Fruit fly (Drosophila melanogaster) whole organism, embryonic: ENCODE results near the gene loj.
A peak's percentile ranks its signal among the peaks of the same experiment; 100 is the strongest.

ENCODE experiments used
- CG10979 ChIP-seq: fragments of 200-800 bp; sonication (Bioruptor generic); optimal IDR thresholded peaks from 2 replicates; lab custom pipeline; 2018; ENCODE audit warnings: missing biosample characterization, mild to moderate bottlenecking, missing genetic modification characterization, moderate library complexity
- CG11093 ChIP-seq: fragments of 200-800 bp; sonication (Bioruptor generic); IDR thresholded peaks from 3 replicates; pipeline ENCODE4 v1.3.6; 2022; ENCODE audit warnings: missing biosample characterization, missing genetic modification characterization
- CG1233 ChIP-seq: fragments of 200-800 bp; sonication (Bioruptor generic); optimal IDR thresholded peaks from 4 replicates; lab custom pipeline; 2018; ENCODE audit warnings: missing biosample characterization, mild to moderate bottlenecking, missing genetic modification characterization
- CG14050 ChIP-seq: fragments of 200-800 bp; sonication (Bioruptor generic); IDR thresholded peaks from 3 replicates; pipeline ENCODE4 v1.3.6; 2022; ENCODE audit warnings: missing biosample characterization, missing genetic modification characterization
- CG14965 ChIP-seq: fragments of 200-800 bp; sonication (Bioruptor generic); optimal IDR thresholded peaks from 2 replicates; lab custom pipeline; 2016; ENCODE audit warnings: missing biosample characterization, missing genetic modification characterization, borderline replicate concordance
- CG15514 ChIP-seq: fragments of 200-800 bp; sonication (Bioruptor generic); optimal IDR thresholded peaks from 3 replicates; lab custom pipeline; 2017; ENCODE audit warnings: missing biosample characterization, missing genetic modification characterization, mild to moderate bottlenecking, moderate library complexity, missing genetic modification reagents
- CG16815 ChIP-seq: fragments of 200-800 bp; sonication (Bioruptor generic); optimal IDR thresholded peaks from 3 replicates; lab custom pipeline; 2017; ENCODE audit warnings: missing biosample characterization, mild to moderate bottlenecking, missing genetic modification characterization
- CG17912 ChIP-seq: fragments of 200-800 bp; sonication (Bioruptor generic); optimal IDR thresholded peaks from 2 replicates; lab custom pipeline; 2018; ENCODE audit warnings: missing biosample characterization, mild to moderate bottlenecking, missing genetic modification characterization
- CG32772 ChIP-seq: fragments of 200-800 bp; sonication (Bioruptor generic); IDR thresholded peaks from 2 replicates; pipeline ENCODE4 v1.3.6; 2022; ENCODE audit warnings: missing biosample characterization, missing genetic modification characterization
- CG3281 ChIP-seq: fragments of 200-800 bp; sonication (Bioruptor generic); optimal IDR thresholded peaks from 3 replicates; lab custom pipeline; 2017; ENCODE audit warnings: missing biosample characterization, mild to moderate bottlenecking, missing genetic modification characterization
- CG3847 ChIP-seq: fragments of 200-800 bp; sonication (Bioruptor generic); IDR thresholded peaks from 2 replicates; pipeline ENCODE4 v1.3.6; 2022; ENCODE audit warnings: missing biosample characterization, missing genetic modification characterization
- CG6272 ChIP-seq: fragments of 200-800 bp; sonication (Bioruptor generic); IDR thresholded peaks from 2 replicates; pipeline ENCODE4 v1.3.6; 2022; ENCODE audit warnings: missing biosample characterization, missing genetic modification characterization
- CG6813 ChIP-seq: fragments of 200-800 bp; sonication (Bioruptor generic); optimal IDR thresholded peaks from 2 replicates; lab custom pipeline; 2017; ENCODE audit warnings: missing biosample characterization, missing genetic modification characterization, mild to moderate bottlenecking, moderate library complexity, missing genetic modification reagents
- CG8089 ChIP-seq: fragments of 200-800 bp; sonication (Bioruptor generic); optimal IDR thresholded peaks from 3 replicates; lab custom pipeline; 2016; ENCODE audit warnings: missing biosample characterization, missing genetic modification characterization
- CG8388 ChIP-seq: fragments of 200-800 bp; sonication (Bioruptor generic); optimal IDR thresholded peaks from 2 replicates; lab custom pipeline; 2019; ENCODE audit warnings: missing biosample characterization, mild to moderate bottlenecking, missing genetic modification characterization, moderate library complexity
- CG8924 ChIP-seq: fragments of 200-800 bp; optimal IDR thresholded peaks from 3 replicates; lab custom pipeline; 2019; ENCODE audit warnings: missing biosample characterization, mild to moderate bottlenecking, missing genetic modification characterization, moderate library complexity
- CG9727 ChIP-seq: fragments of 200-800 bp; sonication (Bioruptor generic); optimal IDR thresholded peaks from 3 replicates; lab custom pipeline; 2017; ENCODE audit warnings: missing biosample characterization, mild to moderate bottlenecking, missing genetic modification characterization
- Chrac-16 ChIP-seq: fragments of 200-800 bp; sonication (Bioruptor generic); optimal IDR thresholded peaks from 3 replicates; lab custom pipeline; 2016; ENCODE audit warnings: missing biosample characterization, missing genetic modification characterization
- Dbx ChIP-seq: fragments of 200-800 bp; sonication (Bioruptor generic); IDR thresholded peaks from 3 replicates; pipeline ENCODE4 v1.3.6; 2022; ENCODE audit warnings: missing biosample characterization, missing genetic modification characterization
- Dfd ChIP-seq, 2 experiments: fragments of >200 bp; optimal IDR thresholded peaks; 2 replicates each; lab custom pipeline; 2017; ENCODE audit warnings: missing biosample characterization in 2 of 2, missing genetic modification characterization in 2 of 2
- ERR ChIP-seq: fragments of 200-800 bp; sonication (Bioruptor generic); optimal IDR thresholded peaks from 2 replicates; lab custom pipeline; 2016; ENCODE audit warnings: missing biosample characterization, missing genetic modification characterization
- HmgZ ChIP-seq: fragments of 200-800 bp; sonication (Bioruptor generic); optimal IDR thresholded peaks from 2 replicates; lab custom pipeline; 2018; ENCODE audit warnings: missing biosample characterization, mild to moderate bottlenecking, missing genetic modification characterization
- Hr39 ChIP-seq: fragments of >200 bp; optimal IDR thresholded peaks from 2 replicates; lab custom pipeline; 2017
- Kr ChIP-seq: fragments of 200-800 bp; sonication (Bioruptor generic); optimal IDR thresholded peaks from 2 replicates; lab custom pipeline; 2017; ENCODE audit warnings: missing biosample characterization, mild to moderate bottlenecking, missing genetic modification characterization
- Med ChIP-seq: fragments of 200-800 bp; sonication (Bioruptor generic); peaks from one replicate; lab custom pipeline; 2016; ENCODE audit warnings: missing biosample characterization, missing genetic modification characterization, mild to moderate bottlenecking, inconsistent platforms, moderate library complexity
- Scr ChIP-seq: fragments of 200-800 bp; sonication (Bioruptor generic); IDR thresholded peaks from 2 replicates; pipeline ENCODE4 v1.3.6; 2022; ENCODE audit warnings: missing biosample characterization, missing genetic modification characterization; ENCODE audit not compliant: partially characterized antibody
- Sin3A ChIP-seq: fragments of >200 bp; optimal IDR thresholded peaks from 2 replicates; lab custom pipeline; 2018
- Sry-β ChIP-seq: fragments of 200-800 bp; sonication (Bioruptor generic); optimal IDR thresholded peaks from 2 replicates; lab custom pipeline; 2018; ENCODE audit warnings: missing biosample characterization, mild to moderate bottlenecking, missing genetic modification characterization, moderate library complexity
- Sry-δ ChIP-seq: fragments of 200-800 bp; sonication (Bioruptor generic); optimal IDR thresholded peaks from 2 replicates; lab custom pipeline; 2016; ENCODE audit warnings: missing biosample characterization, missing genetic modification characterization
- Usf ChIP-seq: fragments of 200-800 bp; sonication (Bioruptor generic); optimal IDR thresholded peaks from 2 replicates; lab custom pipeline; 2017; ENCODE audit warnings: missing genotype, missing biosample characterization, missing genetic modification characterization
- Xrp1 ChIP-seq: fragments of 200-800 bp; sonication (Bioruptor generic); IDR thresholded peaks from 2 replicates; pipeline ENCODE4 v1.3.6; 2022; ENCODE audit warnings: missing biosample characterization, missing genetic modification characterization
- al ChIP-seq: fragments of 200-800 bp; sonication (Bioruptor generic); IDR thresholded peaks from 2 replicates; pipeline ENCODE4 v1.3.6; 2022; ENCODE audit warnings: missing biosample characterization, missing genetic modification characterization
- ash1 ChIP-seq: fragments of 200-800 bp; sonication (Bioruptor generic); optimal IDR thresholded peaks from 2 replicates; lab custom pipeline; 2018; ENCODE audit warnings: missing biosample characterization, mild to moderate bottlenecking, missing genetic modification characterization
- az2 ChIP-seq: fragments of 200-800 bp; sonication (Bioruptor generic); optimal IDR thresholded peaks from 3 replicates; lab custom pipeline; 2016; ENCODE audit warnings: missing biosample characterization, missing genetic modification characterization
- btn ChIP-seq: fragments of 200-800 bp; sonication (Bioruptor generic); optimal IDR thresholded peaks from 2 replicates; lab custom pipeline; 2016; ENCODE audit warnings: missing biosample characterization, missing genetic modification characterization
- ewg ChIP-seq: fragments of 200-800 bp; sonication (Bioruptor generic); optimal IDR thresholded peaks from 3 replicates; lab custom pipeline; 2017; ENCODE audit warnings: mild to moderate bottlenecking, missing biosample characterization, missing genetic modification reagents, missing genetic modification characterization
- nerfin-2 ChIP-seq: fragments of 200-800 bp; sonication (Bioruptor generic); IDR thresholded peaks from 2 replicates; pipeline ENCODE4 v1.3.6; 2022; ENCODE audit warnings: missing biosample characterization, missing genetic modification characterization; ENCODE audit not compliant: partially characterized antibody
- nmo ChIP-seq: fragments of 200-800 bp; sonication (Bioruptor generic); optimal IDR thresholded peaks from 2 replicates; lab custom pipeline; 2018; ENCODE audit warnings: missing biosample characterization, mild to moderate bottlenecking, missing genetic modification characterization, moderate library complexity
- peb ChIP-seq: fragments of 200-800 bp; sonication (Bioruptor generic); IDR thresholded peaks from 2 replicates; pipeline ENCODE4 v1.3.6; 2022; ENCODE audit warnings: missing biosample characterization, missing genetic modification characterization
- prd ChIP-seq, 3 experiments: fragments of >200 bp in 2 of 3; fragments of 200-800 bp in 1 of 3; sonication (Bioruptor generic) in 1 of 3; optimal IDR thresholded peaks in 2 of 3; IDR thresholded peaks in 1 of 3; 2 replicates in 2 of 3; 3 replicates in 1 of 3; pipeline versions ENCODE4 v1.3.6 to Lab custom; 2017 to 2022; ENCODE audit warnings: missing biosample characterization in 1 of 3, missing genetic modification characterization in 1 of 3
- pros ChIP-seq: fragments of 200-800 bp; sonication (Bioruptor generic); optimal IDR thresholded peaks from 3 replicates; lab custom pipeline; 2019; ENCODE audit warnings: missing biosample characterization, mild to moderate bottlenecking, missing genetic modification characterization, moderate library complexity
- ranshi ChIP-seq: fragments of 200-800 bp; sonication (Bioruptor generic); IDR thresholded peaks from 2 replicates; pipeline ENCODE4 v1.3.6; 2022; ENCODE audit warnings: missing biosample characterization, missing genetic modification characterization
- repo ChIP-seq: fragments of 200-800 bp; sonication (Bioruptor generic); optimal IDR thresholded peaks from 2 replicates; lab custom pipeline; 2016; ENCODE audit warnings: missing biosample characterization, missing genetic modification characterization
- seq ChIP-seq: fragments of 200-800 bp; sonication (Bioruptor generic); IDR thresholded peaks from 2 replicates; pipeline ENCODE4 v1.3.6; 2022; ENCODE audit warnings: missing biosample characterization, missing genetic modification characterization
- slbo ChIP-seq: fragments of 200-800 bp; sonication (Bioruptor generic); IDR thresholded peaks from 2 replicates; pipeline ENCODE4 v1.3.6; 2022; ENCODE audit warnings: missing biosample characterization, missing genetic modification characterization
- sob ChIP-seq: fragments of 200-800 bp; sonication (Bioruptor generic); IDR thresholded peaks from 2 replicates; pipeline ENCODE4 v1.3.6; 2022; ENCODE audit warnings: missing biosample characterization, missing genetic modification characterization
- trem ChIP-seq: fragments of 200-800 bp; optimal IDR thresholded peaks from 3 replicates; lab custom pipeline; 2019; ENCODE audit warnings: missing biosample characterization, mild to moderate bottlenecking, missing genetic modification characterization, moderate library complexity
- unpg ChIP-seq: fragments of 200-800 bp; sonication (Bioruptor generic); optimal IDR thresholded peaks from 3 replicates; lab custom pipeline; 2018; ENCODE audit warnings: missing biosample characterization, mild to moderate bottlenecking, missing genetic modification characterization, moderate library complexity
- vfl ChIP-seq: fragments of 200-800 bp; sonication (Bioruptor generic); optimal IDR thresholded peaks from 2 replicates; lab custom pipeline; 2016; ENCODE audit warnings: missing biosample characterization, missing genetic modification characterization

loj gene

dm6 chr3L:6074975-6075692, 19.7 kb upstream of the loj start, which contains the start of the genes CG13295 and CG6610 (continued):
- no peak for TF ChIP-seq btn (GFP tag; lab: Kevin White, UChicago)
- 0 out of 3 replicates have a peak, but pooled peaks have one; percentile 55 for TF ChIP-seq Dbx
- TF ChIP-seq prd (optimal IDR thresholded peaks at IDR 0.05; lab: Kevin White, UChicago): no peak
- TF ChIP-seq prd (GFP tag; IDR thresholded peaks at IDR 0.05; lab: Robert Waterston, UW): peak; percentile 75
- TF ChIP-seq Scr: no peak; the same call in 1 of the 2 replicates
- TF ChIP-seq CG32772 (GFP tag; lab: Robert Waterston, UW): 0 out of 2 replicates have a peak, but pooled peaks have one; percentile 28
- TF ChIP-seq CG8388 (GFP tag; lab: Kevin White, UChicago): peak; percentile 7
- no peak for TF ChIP-seq CG17912 (GFP tag; lab: Kevin White, UChicago)
- TF ChIP-seq CG6813: no peak
- TF ChIP-seq Chrac-16 (GFP tag; lab: Kevin White, UChicago): peak; percentile 47
- no peak for TF ChIP-seq CG14050
- peak; percentile 42 for TF ChIP-seq CG16815 (GFP tag; lab: Kevin White, UChicago)
- peak; percentile 41; the same call in 1 of the 2 replicates for TF ChIP-seq sob (GFP tag; lab: Robert Waterston, UW)
- TF ChIP-seq ash1 (GFP tag; lab: Kevin White, UChicago): no peak
- TF ChIP-seq CG3281 (GFP tag; lab: Kevin White, UChicago): peak; percentile 56
- peak; percentile 52 for TF ChIP-seq unpg
- TF ChIP-seq CG6272 (GFP tag; lab: Robert Waterston, UW): peak; percentile 43; the same call in 1 of the 2 replicates
- TF ChIP-seq al (GFP tag; lab: Robert Waterston, UW): peak; percentile 63
- TF ChIP-seq Dfd (GFP tag; optimal IDR thresholded peaks at IDR 0.05; lab: Kevin White, UChicago): no peak
- TF ChIP-seq HmgZ (tag; lab: Kevin White, UChicago): peak; percentile 75
- no peak for TF ChIP-seq seq (GFP tag; lab: Robert Waterston, UW)
- TF ChIP-seq ewg: peak; percentile 48
- TF ChIP-seq CG11093 (GFP tag; lab: Robert Waterston, UW): no peak
- TF ChIP-seq CG15514 (GFP tag; lab: Kevin White, UChicago): peak; percentile 59
- TF ChIP-seq Sry-δ (GFP tag; lab: Kevin White, UChicago): peak; percentile 22
- peak; percentile 78 for TF ChIP-seq CG8924 (tag; lab: Kevin White, UChicago)
- TF ChIP-seq vfl (GFP tag; lab: Kevin White, UChicago): no peak
- peak; percentile 51 for TF ChIP-seq CG1233 (GFP tag; lab: Kevin White, UChicago)
- peak; percentile 86 for TF ChIP-seq Med
- TF ChIP-seq nerfin-2 (GFP tag; lab: Robert Waterston, UW): no peak
- no peak for TF ChIP-seq CG8089 (GFP tag; lab: Kevin White, UChicago)
- peak; percentile 27 for TF ChIP-seq az2 (GFP tag; lab: Kevin White, UChicago)
- TF ChIP-seq Xrp1: peak; percentile 70
- TF ChIP-seq Usf: peak; percentile 31
- TF ChIP-seq ranshi (GFP tag; lab: Robert Waterston, UW): peak; percentile 33; the same call in 1 of the 2 replicates
- TF ChIP-seq ERR (GFP tag; lab: Kevin White, UChicago): no peak
- peak; percentile 97 for TF ChIP-seq Sry-β
- TF ChIP-seq nmo (GFP tag; lab: Kevin White, UChicago): peak; percentile 84
- TF ChIP-seq Sin3A (lab: Kevin White, UChicago): peak; percentile 77
- TF ChIP-seq Hr39 (lab: Kevin White, UChicago): no peak
- no peak for TF ChIP-seq Kr (GFP tag; lab: Kevin White, UChicago)
- no peak for TF ChIP-seq CG14965 (GFP tag; lab: Kevin White, UChicago)
- TF ChIP-seq peb (GFP tag; lab: Robert Waterston, UW): 0 out of 2 replicates have a peak, but pooled peaks have one; percentile 14
- TF ChIP-seq trem (tag; lab: Kevin White, UChicago): peak; percentile 58
- no peak for TF ChIP-seq pros (GFP tag; lab: Kevin White, UChicago)
- peak; percentile 55 for TF ChIP-seq CG10979 (tag; lab: Kevin White, UChicago)
- TF ChIP-seq slbo (GFP tag; lab: Robert Waterston, UW): peak; percentile 70
- TF ChIP-seq repo (GFP tag; lab: Kevin White, UChicago): no peak
- peak; percentile 71 for TF ChIP-seq CG3847 (GFP tag; lab: Robert Waterston, UW)
- TF ChIP-seq CG9727: peak; percentile 67
